Worm (Caenorhabditis elegans) whole organism, midembryonic: ENCODE data around the gene F42E11.3.

ENCODE experiments used
- T22C8.4 ChIP-seq: fragments of 200-800 bp; sonication (Bioruptor generic); IDR thresholded peaks from 2 replicates; pipeline ENCODE4 v1.3.6; 2022; ENCODE audit warnings: missing genetic modification characterization, missing compliant biosample characterization
- cog-1 ChIP-seq: sonication (generic microtip); optimal IDR thresholded peaks from 2 replicates; lab custom pipeline; 2016; ENCODE audit warnings: missing genetic modification characterization, missing compliant biosample characterization
- flt-1 ChIP-seq: fragments of 200-800 bp; sonication (Bioruptor generic); IDR thresholded peaks from 2 replicates; pipeline ENCODE4 v1.3.6; 2022; ENCODE audit warnings: missing genetic modification characterization, missing compliant biosample characterization
- klf-2 ChIP-seq: fragments of 200-800 bp; sonication (Bioruptor generic); conservative IDR thresholded peaks from 2 replicates; pipeline ENCODE4 v1.3.6; 2022; ENCODE audit warnings: missing genetic modification reagents, missing genetic modification characterization, missing compliant biosample characterization
- med-1 ChIP-seq: sonication (generic microtip); optimal IDR thresholded peaks from 2 replicates; lab custom pipeline; 2017; ENCODE audit warnings: missing genetic modification characterization, mild to moderate bottlenecking, missing compliant biosample characterization, antibody characterized with exemption, missing genetic modification reagents; ENCODE audit not compliant: insufficient read depth
- ref-1 ChIP-seq: fragments of 200-800 bp; sonication (Bioruptor generic); conservative IDR thresholded peaks from 2 replicates; pipeline ENCODE4 v1.3.6; 2022; ENCODE audit warnings: missing genetic modification reagents, missing genetic modification characterization, missing compliant biosample characterization
- tab-1 ChIP-seq: fragments of 200-800 bp; sonication (Bioruptor generic); IDR thresholded peaks from 2 replicates; pipeline ENCODE4 v1.3.6; 2022; ENCODE audit warnings: missing genetic modification characterization, missing compliant biosample characterization
- ztf-23 ChIP-seq: fragments of 200-800 bp; sonication (Bioruptor generic); IDR thresholded peaks from 2 replicates; pipeline ENCODE4 v1.3.6; 2022; ENCODE audit warnings: missing genetic modification reagents, missing genetic modification characterization, missing compliant biosample characterization
- ztf-29 ChIP-seq: fragments of 200-800 bp; sonication (Bioruptor generic); IDR thresholded peaks from 2 replicates; pipeline ENCODE4 v1.3.6; 2022; ENCODE audit warnings: missing genetic modification reagents, missing genetic modification characterization, missing compliant biosample characterization

The F42E11.3 gene

ce11 chrX:11400467-11401184 is 25.2 kb upstream of the F42E11.3 start:
- TF ChIP-seq ztf-29 (GFP tag; lab: Robert Waterston, UW) = no peak
- no peak for TF ChIP-seq ztf-23 (GFP tag; lab: Robert Waterston, UW)
- no peak for TF ChIP-seq tab-1 (GFP tag; lab: Robert Waterston, UW)
- TF ChIP-seq flt-1 (GFP tag; lab: Robert Waterston, UW) = no peak
- no peak for TF ChIP-seq ref-1
- TF ChIP-seq klf-2 (GFP tag; lab: Robert Waterston, UW) = no peak
- TF ChIP-seq T22C8.4 = no peak
- TF ChIP-seq med-1 = no peak
- TF ChIP-seq cog-1 (tag; lab: Kevin White, UChicago) = no peak

- no peak for TF ChIP-seq ztf-23 (GFP tag; lab: Robert Waterston, UW)
- TF ChIP-seq med-1 = no peak
- no peak for TF ChIP-seq tab-1 (GFP tag; lab: Robert Waterston, UW)
- TF ChIP-seq klf-2 (GFP tag; lab: Robert Waterston, UW) = no peak
- no peak for TF ChIP-seq flt-1 (GFP tag; lab: Robert Waterston, UW)
- TF ChIP-seq T22C8.4 = no peak
- TF ChIP-seq ref-1 = no peak
Measured at ce11 chrX:11392924-11393323, 17.5 kb upstream of the F42E11.3 start, which contains the start of gene prx-12. Gene prx-12 (plus strand): TSS chrX:11393294.

ce11 chrX:11387723-11388330 is 12.4 kb upstream of the F42E11.3 start:
- TF ChIP-seq T22C8.4 (no peak), ztf-29 (GFP tag; lab: Robert Waterston, UW) (no peak), cog-1 (tag; lab: Kevin White, UChicago) (no peak), med-1 (no peak)

- TF ChIP-seq T22C8.4 = no peak
- no peak for TF ChIP-seq tab-1 (GFP tag; lab: Robert Waterston, UW)
- TF ChIP-seq ztf-23 (GFP tag; lab: Robert Waterston, UW) = no peak
- TF ChIP-seq klf-2 (GFP tag; lab: Robert Waterston, UW) = no peak
- no peak for TF ChIP-seq ztf-29 (GFP tag; lab: Robert Waterston, UW)
- TF ChIP-seq flt-1 (GFP tag; lab: Robert Waterston, UW) = no peak
- TF ChIP-seq med-1 = no peak
- no peak for TF ChIP-seq ref-1
Measured at ce11 chrX:11386903-11387302, 11.5 kb upstream of the F42E11.3 start.

- no peak for TF ChIP-seq flt-1 (GFP tag; lab: Robert Waterston, UW)
Measured at ce11 chrX:11385916-11386315, 10.5 kb upstream of the F42E11.3 start.

ce11 chrX:11384534-11385441 is 9.4 kb upstream of the F42E11.3 start, which contains the start of the genes F08B12.11 and prmn-1:
Gene F08B12.11 (plus strand): TSS chrX:11385054.
Gene prmn-1 (plus strand): TSS chrX:11385084.
- TF ChIP-seq med-1 (no peak), ztf-23 (GFP tag; lab: Robert Waterston, UW) (peak; percentile 50; the same call in 1 of the 2 replicates), ztf-29 (GFP tag; lab: Robert Waterston, UW) (peak; percentile 46; the same call in 1 of the 2 replicates)

ce11 chrX:11383359-11383758 is 8.0 kb upstream of the F42E11.3 start:
- no peak for TF ChIP-seq ztf-29 (GFP tag; lab: Robert Waterston, UW)

- no peak for TF ChIP-seq ref-1
- TF ChIP-seq cog-1 (tag; lab: Kevin White, UChicago) = peak; percentile 9
Measured at ce11 chrX:11379135-11379781, 3.8 kb upstream of the F42E11.3 start.

ce11 chrX:11377370-11377769 is 2.0 kb upstream of the F42E11.3 start, which contains the start of gene tni-1:
Gene tni-1 (minus strand): TSS chrX:11377470.
- TF ChIP-seq klf-2 (GFP tag; lab: Robert Waterston, UW) (no peak), tab-1 (GFP tag; lab: Robert Waterston, UW) (no peak), ref-1 (no peak), T22C8.4 (no peak), ztf-23 (GFP tag; lab: Robert Waterston, UW) (no peak), ztf-29 (GFP tag; lab: Robert Waterston, UW) (no peak), flt-1 (GFP tag; lab: Robert Waterston, UW) (no peak), med-1 (no peak), cog-1 (tag; lab: Kevin White, UChicago) (no peak)

ce11 chrX:11370090-11370489 is 5.3 kb downstream of the F42E11.3 start:
- TF ChIP-seq med-1 (no peak), flt-1 (GFP tag; lab: Robert Waterston, UW) (no peak), ztf-23 (GFP tag; lab: Robert Waterston, UW) (no peak), ref-1 (no peak), klf-2 (GFP tag; lab: Robert Waterston, UW) (no peak), tab-1 (GFP tag; lab: Robert Waterston, UW) (no peak), T22C8.4 (no peak), ztf-29 (GFP tag; lab: Robert Waterston, UW) (no peak), cog-1 (tag; lab: Kevin White, UChicago) (no peak)
